Fruit fly (Drosophila melanogaster): ENCODE data around the gene Ibf1.

The Ibf1 gene

DNA sequence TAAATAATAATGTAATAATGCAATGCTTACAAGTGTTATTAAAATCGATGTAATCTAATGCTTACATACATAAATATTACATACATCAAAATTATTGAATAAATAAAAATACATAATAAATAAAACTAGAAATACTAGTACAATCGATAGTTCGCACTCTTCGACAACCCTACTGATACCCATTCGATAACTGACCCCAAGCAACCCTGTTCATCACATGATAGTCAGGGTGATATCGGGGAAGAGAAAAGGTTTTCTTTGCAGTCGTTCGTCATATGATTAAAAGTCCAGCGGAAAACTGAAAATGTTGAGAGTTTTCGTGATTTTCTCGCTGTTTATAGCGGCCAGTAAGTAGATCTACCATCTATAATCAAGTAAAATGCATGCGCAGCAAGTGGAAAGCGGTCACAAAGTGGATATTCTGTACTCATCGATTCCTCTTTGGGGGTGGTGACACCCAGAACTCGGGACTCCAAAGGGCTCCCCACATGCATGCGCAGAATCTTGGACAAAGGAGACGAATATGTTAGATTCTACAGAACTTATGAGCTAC lies 1.7 kb downstream of the Ibf1 start, which contains the start of gene ATP6AP2 (continued):
- TF ChIP-seq CG13424 (tag; optimal IDR thresholded peaks at IDR 0.05) = peak; percentile 72
- peak; percentile 38 for TF ChIP-seq CG10979 (tag; optimal IDR thresholded peaks at IDR 0.05)
- no peak for TF ChIP-seq vfl (GFP tag; optimal IDR thresholded peaks at IDR 0.05)
- peak; percentile 63 for TF ChIP-seq nerfin-2 (GFP tag; IDR thresholded peaks at IDR 0.05; ENCODE audit: partially characterized antibody)
- peak; percentile 85 for TF ChIP-seq CG16813 (GFP tag; IDR thresholded peaks at IDR 0.05; ENCODE audit: partially characterized antibody)
- TF ChIP-seq CG2712 (tag; optimal IDR thresholded peaks at IDR 0.05) = peak; percentile 79
- TF ChIP-seq CG5953 (GFP tag; IDR thresholded peaks at IDR 0.05) = 0 out of 2 replicates have a peak, but pooled peaks have one; percentile 28
- peak; percentile 58 for TF ChIP-seq CG15601 (tag; optimal IDR thresholded peaks at IDR 0.05)
- TF ChIP-seq lilli (GFP tag; optimal IDR thresholded peaks at IDR 0.05) = peak; percentile 58
- no peak for TF ChIP-seq CG7839 (tag; optimal IDR thresholded peaks at IDR 0.05)
- TF ChIP-seq CG1832 (GFP tag; optimal IDR thresholded peaks at IDR 0.05) = no peak
- peak; percentile 83 for TF ChIP-seq BEAF-32 (GFP tag; optimal IDR thresholded peaks at IDR 0.05)
- peak; percentile 52; the same call in 1 of the 3 replicates for TF ChIP-seq H15 (GFP tag; IDR thresholded peaks at IDR 0.05)
- peak; percentile 5 for TF ChIP-seq CG4854 (GFP tag; optimal IDR thresholded peaks at IDR 0.05)
- no peak for TF ChIP-seq trh (GFP tag; optimal IDR thresholded peaks at IDR 0.05)
- TF ChIP-seq grau (tag; optimal IDR thresholded peaks at IDR 0.05) = peak; percentile 68
- peak; percentile 37 for TF ChIP-seq Dp (GFP tag; optimal IDR thresholded peaks at IDR 0.05)
- TF ChIP-seq phol (tag; optimal IDR thresholded peaks at IDR 0.05) = peak; percentile 69
- TF ChIP-seq mam (GFP tag; optimal IDR thresholded peaks at IDR 0.05) = peak; percentile 43
- TF ChIP-seq CG15479 (GFP tag; optimal IDR thresholded peaks at IDR 0.05) = no peak

DNA sequence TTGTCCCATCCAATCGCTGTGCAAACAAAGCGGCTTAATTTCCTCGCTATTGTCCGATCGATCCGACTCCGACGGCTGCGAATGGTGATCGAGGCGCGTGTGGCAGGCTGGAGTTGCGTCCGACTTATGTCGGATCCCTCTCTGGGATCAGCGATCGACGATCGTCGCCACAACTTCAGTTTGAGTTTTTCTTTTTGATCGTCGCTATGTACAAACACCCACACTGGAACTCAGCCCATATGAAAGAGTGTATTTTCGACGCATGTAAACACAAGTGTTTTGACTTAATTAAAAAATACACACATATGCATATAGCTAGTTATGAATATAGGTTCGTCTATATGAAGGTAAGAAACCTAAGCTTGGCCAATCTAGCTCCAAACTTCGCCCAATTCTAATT lies 5.3 kb downstream of the Ibf1 start, which contains the start of gene sage:
Gene sage (minus strand): TSS at position 101 of the 400 bp plus-strand sequence.
- TF ChIP-seq HLHmδ (GFP tag; optimal IDR thresholded peaks at IDR 0.05) (no peak), Adf1 (GFP tag; IDR thresholded peaks at IDR 0.05) (no peak), Xrp1 (GFP tag; IDR thresholded peaks at IDR 0.05) (no peak), ftz-f1 (GFP tag; optimal IDR thresholded peaks at IDR 0.05) (no peak), Vsx1 (GFP tag; optimal IDR thresholded peaks at IDR 0.05) (no peak), abd-A (tag; optimal IDR thresholded peaks at IDR 0.05) (no peak), sens (GFP tag) (peak; percentile 4), CG5245 (GFP tag; optimal IDR thresholded peaks at IDR 0.05) (no peak)

DNA sequence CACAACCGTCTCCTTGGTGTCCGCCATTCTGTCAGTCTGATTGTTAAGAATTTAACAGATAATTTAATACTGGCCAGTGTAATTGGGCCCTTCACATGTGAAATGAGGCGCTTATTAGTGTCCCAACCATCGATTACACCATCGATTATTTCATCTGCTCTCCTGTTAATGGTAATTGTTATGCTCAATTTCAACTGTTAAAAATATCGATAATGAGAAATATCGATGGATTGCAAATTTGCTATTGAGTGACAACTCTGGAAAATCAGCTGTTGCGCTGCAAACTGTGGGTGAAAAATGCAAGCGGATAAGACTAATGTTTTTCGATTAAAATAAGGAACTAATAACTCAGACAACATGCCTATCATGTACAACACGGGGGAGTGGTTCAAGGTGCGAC lies 8.0 kb downstream of the Ibf1 start, which contains the start of the genes TrpRS and Vps16A:
Gene TrpRS (minus strand): TSS at position 140 of the 400 bp plus-strand sequence.
Gene Vps16A (plus strand): TSS at position 255 of the 400 bp plus-strand sequence.
- no peak for TF ChIP-seq vfl (GFP tag; optimal IDR thresholded peaks at IDR 0.05)
- peak; percentile 98 for TF ChIP-seq sna (GFP tag; IDR thresholded peaks at IDR 0.05; ENCODE audit: partially characterized antibody)
- peak; percentile 58 for TF ChIP-seq gro (GFP tag; optimal IDR thresholded peaks at IDR 0.05)
- no peak for TF ChIP-seq mam (GFP tag; optimal IDR thresholded peaks at IDR 0.05)
- no peak for TF ChIP-seq Hr3 (GFP tag; optimal IDR thresholded peaks at IDR 0.05)
- no peak for TF ChIP-seq maf-S (GFP tag; optimal IDR thresholded peaks at IDR 0.05)
- TF ChIP-seq CTCF (GFP tag; optimal IDR thresholded peaks at IDR 0.05) = peak; percentile 67
- TF ChIP-seq Gsc (GFP tag; IDR thresholded peaks at IDR 0.05) = no peak
- peak; percentile 78 for TF ChIP-seq CG3995 (GFP tag; optimal IDR thresholded peaks at IDR 0.05)
- no peak for TF ChIP-seq Oaz (GFP tag; IDR thresholded peaks at IDR 0.05)
- TF ChIP-seq her (GFP tag; optimal IDR thresholded peaks at IDR 0.05) = peak; percentile 29
- no peak for TF ChIP-seq CG32532 (GFP tag; IDR thresholded peaks at IDR 0.05)
- no peak for TF ChIP-seq CG18262 (tag; optimal IDR thresholded peaks at IDR 0.05)
- no peak for TF ChIP-seq CG12744 (GFP tag; optimal IDR thresholded peaks at IDR 0.05)
- TF ChIP-seq nmo (GFP tag; optimal IDR thresholded peaks at IDR 0.05) = peak; percentile 57
- TF ChIP-seq tgo (GFP tag; IDR thresholded peaks at IDR 0.05) = no peak
- TF ChIP-seq CG14667 (GFP tag; IDR thresholded peaks at IDR 0.05) = no peak
- TF ChIP-seq CG17829 (tag; optimal IDR thresholded peaks at IDR 0.05) = peak; percentile 63
- TF ChIP-seq CG2875 (GFP tag; optimal IDR thresholded peaks at IDR 0.05) = no peak
- no peak for TF ChIP-seq CG13296 (GFP tag; optimal IDR thresholded peaks at IDR 0.05)
- TF ChIP-seq sisA (GFP tag; IDR thresholded peaks at IDR 0.05) = no peak
- no peak for TF ChIP-seq NC2β (GFP tag; optimal IDR thresholded peaks at IDR 0.05)
- peak; percentile 61 for TF ChIP-seq Dp (GFP tag; optimal IDR thresholded peaks at IDR 0.05)
- TF ChIP-seq HLH54F (GFP tag; optimal IDR thresholded peaks at IDR 0.05) = no peak
- TF ChIP-seq CG30403 (GFP tag; optimal IDR thresholded peaks at IDR 0.05) = no peak
